Fruit fly (Drosophila melanogaster): ENCODE results near the gene pad.

Gene pad

dm6 chr3R:16338342-16338741, 3.8 kb upstream of the pad start (continued):
- TF ChIP-seq Trl (optimal IDR thresholded peaks at IDR 0.05) (no peak), Trl (GFP tag; optimal IDR thresholded peaks at IDR 0.05) (no peak), zf30C (GFP tag; optimal IDR thresholded peaks at IDR 0.05) (no peak), CG15073 (GFP tag; optimal IDR thresholded peaks at IDR 0.05) (no peak), CG14667 (GFP tag; IDR thresholded peaks at IDR 0.05) (no peak), CG30403 (GFP tag; optimal IDR thresholded peaks at IDR 0.05) (no peak), CG10431 (GFP tag; optimal IDR thresholded peaks at IDR 0.05) (no peak), CG11723 (GFP tag; optimal IDR thresholded peaks at IDR 0.05) (no peak), CG12659 (GFP tag; optimal IDR thresholded peaks at IDR 0.05) (peak; percentile 47), BEAF-32 (GFP tag; optimal IDR thresholded peaks at IDR 0.05) (peak; percentile 49), kah (GFP tag; optimal IDR thresholded peaks at IDR 0.05) (no peak), CG13424 (tag; optimal IDR thresholded peaks at IDR 0.05) (no peak), CG34224 (GFP tag; IDR thresholded peaks at IDR 0.05; ENCODE audit: partially characterized antibody) (no peak), Tbp (GFP tag; optimal IDR thresholded peaks at IDR 0.05) (peak; percentile 92), CG4820 (GFP tag; optimal IDR thresholded peaks at IDR 0.05) (no peak), CG10209 (GFP tag; optimal IDR thresholded peaks at IDR 0.05) (no peak), MBD-R2 (GFP tag; IDR thresholded peaks at IDR 0.05) (peak; percentile 41; the same call in 1 of the 2 replicates), Nf-YA (GFP tag; IDR thresholded peaks at IDR 0.05) (peak; percentile 38; the same call in 1 of the 2 replicates), HHEX (GFP tag; optimal IDR thresholded peaks at IDR 0.05) (no peak), Max (GFP tag; optimal IDR thresholded peaks at IDR 0.05) (no peak), CG8924 (tag; optimal IDR thresholded peaks at IDR 0.05) (peak; percentile 43), sens (GFP tag) (peak; percentile 63), Deaf1 (tag; optimal IDR thresholded peaks at IDR 0.05) (no peak), scrt (GFP tag; optimal IDR thresholded peaks at IDR 0.05) (no peak), CG14014 (GFP tag; IDR thresholded peaks at IDR 0.05) (no peak), gcm2 (GFP tag; optimal IDR thresholded peaks at IDR 0.05) (no peak), CG2199 (GFP tag; IDR thresholded peaks at IDR 0.05) (peak; percentile 47; the same call in 2 of the 3 replicates), CG13287 (GFP tag; IDR thresholded peaks at IDR 0.05; ENCODE audit: partially characterized antibody) (peak; percentile 73), NC2β (GFP tag; optimal IDR thresholded peaks at IDR 0.05) (peak; percentile 87), CG7556 (GFP tag; optimal IDR thresholded peaks at IDR 0.05) (no peak), jumu (GFP tag; optimal IDR thresholded peaks at IDR 0.05) (no peak), CG4328 (GFP tag; optimal IDR thresholded peaks at IDR 0.05) (no peak), oc (tag; optimal IDR thresholded peaks at IDR 0.05) (no peak), CG5953 (GFP tag; IDR thresholded peaks at IDR 0.05) (no peak), CG15269 (tag; optimal IDR thresholded peaks at IDR 0.05) (no peak), CG6654 (GFP tag; optimal IDR thresholded peaks at IDR 0.05) (no peak), CG8281 (tag; optimal IDR thresholded peaks at IDR 0.05) (no peak), CG42726 (GFP tag; IDR thresholded peaks at IDR 0.05; ENCODE audit: partially characterized antibody) (peak; percentile 59; the same call in 1 of the 2 replicates), sc (optimal IDR thresholded peaks at IDR 0.05) (no peak), sc (GFP tag; optimal IDR thresholded peaks at IDR 0.05) (no peak), Spps (tag; optimal IDR thresholded peaks at IDR 0.05) (no peak), da (GFP tag; optimal IDR thresholded peaks at IDR 0.05) (no peak), CG43689 (GFP tag; IDR thresholded peaks at IDR 0.05) (no peak), CG2889 (GFP tag; IDR thresholded peaks at IDR 0.05) (no peak), ATbp (GFP tag; optimal IDR thresholded peaks at IDR 0.05) (no peak), CG7786 (GFP tag; optimal IDR thresholded peaks at IDR 0.05) (no peak), CG11085 (GFP tag; IDR thresholded peaks at IDR 0.05) (no peak), hkb (optimal IDR thresholded peaks at IDR 0.05) (no peak), hkb (GFP tag; IDR thresholded peaks at IDR 0.05) (no peak), chn (GFP tag; optimal IDR thresholded peaks at IDR 0.05) (no peak), CG17359 (tag; optimal IDR thresholded peaks at IDR 0.05) (no peak), CG14965 (GFP tag; optimal IDR thresholded peaks at IDR 0.05; ENCODE audit: borderline replicate concordance) (no peak)
